Fruit fly (Drosophila melanogaster) Kc167 (cell line): Measurements from ENCODE around the gene TM9SF2.

Experiments used
- Myc ChIP-seq: fragments of >200 bp; optimal IDR thresholded peaks from 2 replicates; lab custom pipeline; 2017; ENCODE audit warnings: missing external identifiers
- Sin3A ChIP-seq: fragments of >200 bp; optimal IDR thresholded peaks from 2 replicates; lab custom pipeline; 2018; ENCODE audit warnings: missing external identifiers
- h ChIP-seq: fragments of >200 bp; optimal IDR thresholded peaks from 3 replicates; lab custom pipeline; 2018; ENCODE audit warnings: missing external identifiers
- insv ChIP-seq: fragments of >200 bp; optimal IDR thresholded peaks from 3 replicates; lab custom pipeline; 2018; ENCODE audit warnings: missing external identifiers
- psq ChIP-seq: fragments of >200 bp; optimal IDR thresholded peaks from 2 replicates; lab custom pipeline; 2017; ENCODE audit warnings: missing external identifiers
- ttk ChIP-seq: sonication (Bioruptor generic); optimal IDR thresholded peaks from 2 replicates; lab custom pipeline; 2017; ENCODE audit warnings: missing external identifiers

DNA sequence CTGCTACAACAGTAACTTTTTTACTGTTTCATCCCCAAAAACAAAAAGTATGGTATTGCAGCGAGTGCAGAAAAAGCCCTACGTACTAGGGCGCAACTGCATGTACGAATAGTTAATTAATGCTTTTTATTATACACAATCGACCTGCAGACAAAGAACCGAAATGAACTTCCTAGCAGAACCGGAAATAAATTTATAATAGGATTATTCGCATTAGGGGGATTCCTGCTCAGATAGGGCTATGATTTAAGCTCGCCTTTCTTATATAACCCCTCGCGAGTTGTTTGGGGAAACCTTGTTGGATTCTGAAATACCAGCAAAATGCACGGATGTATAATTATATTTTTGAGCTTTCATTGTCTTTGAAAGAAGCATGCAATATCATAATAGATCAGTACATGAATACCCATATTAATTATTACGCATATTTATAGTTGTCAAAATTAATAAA is 52.4 kb downstream of the TM9SF2 start, which contains the start of gene Cen:
- TF ChIP-seq psq (lab: Kevin White, UChicago) (no peak), Myc (lab: Kevin White, UChicago) (no peak), insv (lab: Kevin White, UChicago) (no peak), ttk (lab: Kevin White, UChicago) (no peak), h (no peak), Sin3A (lab: Kevin White, UChicago) (no peak)
